Fruit fly (Drosophila melanogaster): ENCODE data around the gene EMC2A.
A peak's percentile ranks its signal among the peaks of the same experiment; 100 is the strongest.

Gene EMC2A

DNA sequence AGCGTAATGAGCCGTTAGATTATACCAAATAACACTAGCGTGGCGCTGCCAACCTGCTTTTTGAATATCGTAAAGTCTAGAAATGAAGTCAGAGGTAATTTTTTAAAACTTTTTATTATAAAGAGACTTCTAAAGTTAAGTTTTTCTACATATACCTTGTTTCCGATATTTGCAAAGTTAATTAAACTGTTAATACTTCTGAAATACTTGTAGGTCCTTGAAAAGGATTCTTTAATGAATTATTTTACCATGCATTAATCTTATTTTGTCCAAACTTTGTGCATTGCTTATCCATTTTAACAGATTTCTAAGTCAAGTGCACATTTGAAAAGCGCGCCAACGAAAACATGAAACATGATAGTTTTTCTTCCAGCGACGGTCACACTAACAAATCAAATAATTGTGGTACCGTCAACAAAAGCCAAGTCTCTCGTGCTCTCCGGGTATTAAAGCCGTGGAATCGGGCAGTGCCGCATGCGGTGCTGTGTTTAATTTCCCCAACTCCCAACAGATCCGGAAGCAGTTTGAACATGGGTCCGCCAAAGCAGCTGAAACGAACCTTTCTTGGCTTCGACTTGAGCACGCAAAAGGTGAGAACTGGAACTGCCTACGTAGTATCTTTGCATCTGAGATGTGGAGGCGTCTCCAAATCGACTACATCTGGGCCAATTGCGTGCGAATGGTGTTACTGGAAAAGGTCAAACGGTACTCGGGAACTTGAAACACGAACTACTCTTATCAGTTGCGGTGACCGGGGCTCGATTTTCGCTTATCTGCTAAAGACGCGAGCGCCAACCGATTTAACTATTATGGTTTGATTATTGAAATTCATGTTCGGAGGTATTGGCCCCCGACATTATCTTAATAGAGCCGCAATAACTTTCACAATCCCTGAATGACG, at the start of gene EMC2A, which contains the start of gene CG3534 (continued):
- TF ChIP-seq HLH54F (GFP tag; optimal IDR thresholded peaks at IDR 0.05) (no peak), grau (tag; optimal IDR thresholded peaks at IDR 0.05) (no peak), CG6854 (GFP tag; optimal IDR thresholded peaks at IDR 0.05) (no peak), CG1603 (tag; optimal IDR thresholded peaks at IDR 0.05) (peak; percentile 21), psq (GFP tag; optimal IDR thresholded peaks at IDR 0.05) (no peak), Dek (tag; optimal IDR thresholded peaks at IDR 0.05) (peak; percentile 12), Dip3 (GFP tag; optimal IDR thresholded peaks at IDR 0.05) (peak; percentile 32), CG8290 (GFP tag; optimal IDR thresholded peaks at IDR 0.05) (peak; percentile 48), CG8290 (tag; optimal IDR thresholded peaks at IDR 0.05) (no peak), sna (GFP tag; IDR thresholded peaks at IDR 0.05; ENCODE audit: partially characterized antibody) (peak; percentile 42; the same call in 1 of the 2 replicates), D19B (GFP tag; optimal IDR thresholded peaks at IDR 0.05) (no peak), CG10543 (GFP tag; optimal IDR thresholded peaks at IDR 0.05) (no peak), shn (GFP tag; optimal IDR thresholded peaks at IDR 0.05) (no peak), HLHmδ (GFP tag; optimal IDR thresholded peaks at IDR 0.05) (no peak), CG4328 (GFP tag; optimal IDR thresholded peaks at IDR 0.05) (no peak), CG4820 (GFP tag; optimal IDR thresholded peaks at IDR 0.05) (no peak), Med (GFP tag) (no peak), CG8944 (GFP tag; optimal IDR thresholded peaks at IDR 0.05) (no peak), Stat92E (GFP tag; optimal IDR thresholded peaks at IDR 0.05) (peak in 1 of 3 experiments; percentile 34), CG6654 (GFP tag; optimal IDR thresholded peaks at IDR 0.05) (no peak), CG12769 (tag; optimal IDR thresholded peaks at IDR 0.05) (no peak), grn (GFP tag; optimal IDR thresholded peaks at IDR 0.05) (peak; percentile 12), CG1529 (GFP tag; optimal IDR thresholded peaks at IDR 0.05) (no peak), CG10431 (GFP tag; optimal IDR thresholded peaks at IDR 0.05) (no peak), CG15601 (tag; optimal IDR thresholded peaks at IDR 0.05) (no peak), CG18476 (GFP tag; optimal IDR thresholded peaks at IDR 0.05) (no peak), Tbp (GFP tag; optimal IDR thresholded peaks at IDR 0.05) (no peak), CG4404 (GFP tag; IDR thresholded peaks at IDR 0.05) (no peak), pfk (GFP tag; optimal IDR thresholded peaks at IDR 0.05) (no peak), CG30403 (GFP tag; optimal IDR thresholded peaks at IDR 0.05) (peak; percentile 25), Bteb2 (GFP tag; optimal IDR thresholded peaks at IDR 0.05) (no peak), Kr (GFP tag; optimal IDR thresholded peaks at IDR 0.05) (no peak), yki (optimal IDR thresholded peaks at IDR 0.05) (no peak), sr (GFP tag; IDR thresholded peaks at IDR 0.05) (no peak), CG4360 (GFP tag; IDR thresholded peaks at IDR 0.05) (no peak), HHEX (GFP tag; optimal IDR thresholded peaks at IDR 0.05) (no peak), Sox100B (GFP tag; optimal IDR thresholded peaks at IDR 0.05) (no peak), HLH4C (GFP tag; IDR thresholded peaks at IDR 0.05; ENCODE audit: partially characterized antibody) (no peak), al (GFP tag; IDR thresholded peaks at IDR 0.05) (no peak), zfh2 (GFP tag; optimal IDR thresholded peaks at IDR 0.05) (no peak), tio (GFP tag; optimal IDR thresholded peaks at IDR 0.05) (no peak), CG9932 (GFP tag; IDR thresholded peaks at IDR 0.05) (no peak), chm (GFP tag; IDR thresholded peaks at IDR 0.05) (no peak), CG2889 (GFP tag; IDR thresholded peaks at IDR 0.05) (no peak), Blimp-1 (GFP tag; optimal IDR thresholded peaks at IDR 0.05) (no peak), da (GFP tag; optimal IDR thresholded peaks at IDR 0.05) (no peak), D (optimal IDR thresholded peaks at IDR 0.05) (no peak), D (GFP tag; optimal IDR thresholded peaks at IDR 0.05) (no peak), CG1233 (GFP tag; optimal IDR thresholded peaks at IDR 0.05) (no peak), Dll (GFP tag; IDR thresholded peaks at IDR 0.05; ENCODE audit: partially characterized antibody) (0 out of 4 replicates have a peak, but pooled peaks have one; percentile 16)
